Fruit fly (Drosophila melanogaster) whole organism, adult: ENCODE data around the gene psd.

ENCODE experiments used
- CG12768 ChIP-seq: fragments of 200-800 bp; sonication (Bioruptor generic); optimal IDR thresholded peaks from 2 replicates; lab custom pipeline; 2017; ENCODE audit warnings: missing biosample characterization, missing genetic modification characterization, mild to moderate bottlenecking, moderate library complexity, missing genetic modification reagents
- CG14711 ChIP-seq: fragments of 200-800 bp; sonication (Bioruptor generic); optimal IDR thresholded peaks from 2 replicates; lab custom pipeline; 2018; ENCODE audit warnings: missing biosample characterization, mild to moderate bottlenecking, missing genetic modification characterization, moderate library complexity
- CG1620 ChIP-seq: fragments of 200-800 bp; sonication (Bioruptor generic); optimal IDR thresholded peaks from 2 replicates; lab custom pipeline; 2016; ENCODE audit warnings: missing biosample characterization, missing genetic modification characterization
- CG33017 ChIP-seq: fragments of 200-800 bp; sonication (Bioruptor generic); optimal IDR thresholded peaks from 2 replicates; lab custom pipeline; 2018; ENCODE audit warnings: missing biosample characterization, mild to moderate bottlenecking, missing genetic modification characterization, moderate library complexity
- CG5204 ChIP-seq: fragments of 200-800 bp; sonication (Bioruptor generic); optimal IDR thresholded peaks from 2 replicates; lab custom pipeline; 2016; ENCODE audit warnings: missing biosample characterization, missing genetic modification characterization
- CG7045 ChIP-seq: fragments of 200-800 bp; sonication (Bioruptor generic); optimal IDR thresholded peaks from 2 replicates; lab custom pipeline; 2017; ENCODE audit warnings: missing biosample characterization, mild to moderate bottlenecking, missing genetic modification characterization
- CG7101 ChIP-seq: fragments of 200-800 bp; sonication (Bioruptor generic); optimal IDR thresholded peaks from 2 replicates; lab custom pipeline; 2018; ENCODE audit warnings: missing biosample characterization, mild to moderate bottlenecking, missing genetic modification characterization, moderate library complexity
- Clk ChIP-seq: fragments of 200-800 bp; sonication (Bioruptor generic); optimal IDR thresholded peaks from 2 replicates; lab custom pipeline; 2017; ENCODE audit warnings: missing biosample characterization, missing genetic modification characterization
- Hr96 ChIP-seq: fragments of 200-800 bp; sonication (Bioruptor generic); optimal IDR thresholded peaks from 2 replicates; lab custom pipeline; 2016; ENCODE audit warnings: missing biosample characterization, missing genetic modification characterization
- Mnt ChIP-seq: fragments of 200-800 bp; sonication (Bioruptor generic); optimal IDR thresholded peaks from 2 replicates; lab custom pipeline; 2016; ENCODE audit warnings: missing biosample characterization, mild to moderate bottlenecking, missing genetic modification characterization
- bab1 ChIP-seq: fragments of 200-800 bp; sonication (Bioruptor generic); optimal IDR thresholded peaks from 3 replicates; lab custom pipeline; 2019; ENCODE audit warnings: missing biosample characterization, mild to moderate bottlenecking, missing genetic modification characterization, moderate library complexity
- cic ChIP-seq: fragments of 200-800 bp; sonication (Bioruptor generic); optimal IDR thresholded peaks from 2 replicates; lab custom pipeline; 2017; ENCODE audit warnings: missing biosample characterization, mild to moderate bottlenecking, missing genetic modification characterization, moderate library complexity
- kay ChIP-seq: fragments of 200-800 bp; sonication (Bioruptor generic); peaks from one replicate; lab custom pipeline; 2016; ENCODE audit warnings: missing biosample characterization, missing genetic modification characterization, borderline replicate concordance
- tj ChIP-seq: fragments of 200-800 bp; sonication (Bioruptor generic); optimal IDR thresholded peaks from 3 replicates; lab custom pipeline; 2017; ENCODE audit warnings: missing biosample characterization, mild to moderate bottlenecking, missing genetic modification characterization, moderate library complexity

dm6 chr2L:5972005-5972404 lies 7.3 kb upstream of the psd start:
- TF ChIP-seq CG7101 (no peak), CG33017 (no peak), kay (no peak), Mnt (GFP tag; lab: Kevin White, UChicago) (no peak), Clk (GFP tag; lab: Kevin White, UChicago) (no peak), CG14711 (tag; lab: Kevin White, UChicago) (no peak), bab1 (GFP tag; lab: Kevin White, UChicago) (no peak), Hr96 (GFP tag; lab: Kevin White, UChicago) (no peak), cic (GFP tag; lab: Kevin White, UChicago) (no peak), tj (no peak), CG5204 (GFP tag; lab: Kevin White, UChicago) (no peak), CG12768 (GFP tag; lab: Kevin White, UChicago) (no peak), CG1620 (no peak), CG7045 (no peak)
